Worm (Caenorhabditis elegans) whole organism, L4 larva: ENCODE measurements around the gene nhr-175.
A peak's percentile ranks its signal among the peaks of the same experiment; 100 is the strongest.

ENCODE experiments used
- F10B5.3 ChIP-seq: sonication (generic microtip); optimal IDR thresholded peaks from 2 replicates; lab custom pipeline; 2016; ENCODE audit warnings: mild to moderate bottlenecking, missing genetic modification characterization, missing compliant biosample characterization
- F44E2.7 ChIP-seq: fragments of 200-800 bp; sonication (Bioruptor generic); IDR thresholded peaks from 2 replicates; pipeline ENCODE4 v2.1.2; 2022; ENCODE audit warnings: missing genetic modification characterization, missing compliant biosample characterization
- F49E8.2 ChIP-seq: sonication (generic microtip); optimal IDR thresholded peaks from 2 replicates; lab custom pipeline; 2016; ENCODE audit warnings: missing compliant biosample characterization, mild to moderate bottlenecking, missing genetic modification characterization, borderline replicate concordance
- R02D3.7 ChIP-seq: fragments of 150-350 bp; sonication (generic microtip); optimal IDR thresholded peaks from 3 replicates; lab custom pipeline; 2014; ENCODE audit warnings: missing biosample characterization, missing genetic modification characterization
- Y105C5A.15 ChIP-seq: fragments of 200-800 bp; sonication (Bioruptor generic); IDR thresholded peaks from 2 replicates; pipeline ENCODE4 v1.3.6; 2022; ENCODE audit warnings: missing genetic modification characterization, missing compliant biosample characterization
- Y5F2A.4 ChIP-seq: fragments of 200-800 bp; sonication (Bioruptor generic); optimal IDR thresholded peaks from 2 replicates; lab custom pipeline; 2018; ENCODE audit warnings: mild to moderate bottlenecking, missing genetic modification characterization, missing compliant biosample characterization
- Y75B8A.6 ChIP-seq: fragments of 200-800 bp; sonication (Bioruptor generic); IDR thresholded peaks from 2 replicates; pipeline ENCODE4 v1.3.6; 2022; ENCODE audit warnings: missing genetic modification reagents, missing genetic modification characterization, missing compliant biosample characterization
- ZK546.5 ChIP-seq, 2 experiments: sonication (generic microtip); optimal IDR thresholded peaks; 2 replicates each; lab custom pipeline; 2017; ENCODE audit warnings: missing biosample characterization in 2 of 2, missing genetic modification characterization in 2 of 2
- aly-2 ChIP-seq: sonication (generic microtip); optimal IDR thresholded peaks from 2 replicates; lab custom pipeline; 2018; ENCODE audit warnings: missing biosample characterization, missing genetic modification characterization
- arid-1 ChIP-seq: fragments of 200-800 bp; sonication (Bioruptor generic); conservative IDR thresholded peaks from 2 replicates; pipeline ENCODE4 v1.3.6; 2022; ENCODE audit warnings: missing genetic modification reagents, missing genetic modification characterization, missing compliant biosample characterization
- attf-4 ChIP-seq: sonication (generic microtip); optimal IDR thresholded peaks from 3 replicates; lab custom pipeline; 2017; ENCODE audit warnings: missing biosample characterization, missing genetic modification characterization
- ceh-20 ChIP-seq: fragments of 200-800 bp; sonication (Bioruptor generic); IDR thresholded peaks from 2 replicates; pipeline ENCODE4 v1.3.6; 2022; ENCODE audit warnings: missing genetic modification reagents, missing genetic modification characterization, missing compliant biosample characterization
- ceh-28 ChIP-seq: fragments of 150-350 bp; optimal IDR thresholded peaks from 2 replicates; lab custom pipeline; 2014; ENCODE audit warnings: missing biosample characterization, missing genetic modification reagents, missing genetic modification characterization
- ceh-32 ChIP-seq: sonication (generic microtip); optimal IDR thresholded peaks from 2 replicates; lab custom pipeline; 2016; ENCODE audit warnings: mild to moderate bottlenecking, missing genetic modification characterization, missing compliant biosample characterization; ENCODE audit not compliant: poor library complexity
- ces-1 ChIP-seq: fragments of 150-350 bp; sonication (generic microtip); optimal IDR thresholded peaks from 4 replicates; lab custom pipeline; 2014; ENCODE audit warnings: missing biosample characterization, missing genetic modification reagents, missing genetic modification characterization
- ctbp-1 ChIP-seq: fragments of 200-800 bp; sonication (Bioruptor generic); IDR thresholded peaks from 2 replicates; pipeline ENCODE4 v1.3.6; 2022; ENCODE audit warnings: missing genetic modification reagents, missing genetic modification characterization, missing compliant biosample characterization
- daf-12 ChIP-seq: fragments of 150-350 bp; optimal IDR thresholded peaks from 2 replicates; lab custom pipeline; 2014; ENCODE audit warnings: missing biosample characterization, missing genetic modification reagents, missing genetic modification characterization
- daf-19 ChIP-seq: fragments of 200-800 bp; sonication (Bioruptor generic); conservative IDR thresholded peaks from 2 replicates; pipeline ENCODE4 v1.3.6; 2022; ENCODE audit warnings: missing genetic modification characterization, missing compliant biosample characterization
- daf-8 ChIP-seq: fragments of 200-800 bp; sonication (Bioruptor generic); IDR thresholded peaks from 2 replicates; pipeline ENCODE4 v1.3.6; 2022; ENCODE audit warnings: missing genetic modification characterization, missing compliant biosample characterization
- dmd-6 ChIP-seq: fragments of 200-800 bp; sonication (Bioruptor generic); IDR thresholded peaks from 2 replicates; pipeline ENCODE4 v1.3.6; 2022; ENCODE audit warnings: missing genetic modification reagents, missing genetic modification characterization, missing compliant biosample characterization
- dmd-8 ChIP-seq: fragments of 200-800 bp; sonication (Bioruptor generic); IDR thresholded peaks from 2 replicates; pipeline ENCODE4 v1.3.6; 2022; ENCODE audit warnings: missing genetic modification characterization, missing compliant biosample characterization
- dpl-1 ChIP-seq: fragments of 150-350 bp; optimal IDR thresholded peaks from 2 replicates; lab custom pipeline; 2014; ENCODE audit warnings: missing biosample characterization, missing genetic modification reagents, missing genetic modification characterization
- duxl-1 ChIP-seq: sonication (generic microtip); optimal IDR thresholded peaks from 2 replicates; lab custom pipeline; 2016; ENCODE audit warnings: mild to moderate bottlenecking, missing genetic modification characterization, moderate library complexity, missing compliant biosample characterization; ENCODE audit not compliant: poor library complexity
- egl-27 ChIP-seq: sonication (generic microtip); optimal IDR thresholded peaks from 3 replicates; lab custom pipeline; 2017; ENCODE audit warnings: missing biosample characterization, missing genetic modification reagents, missing genetic modification characterization
- hif-1 ChIP-seq, 2 experiments: sonication (generic microtip); optimal IDR thresholded peaks; 2 replicates each; lab custom pipeline; 2016 to 2017; ENCODE audit warnings: missing compliant biosample characterization in 2 of 2, missing genetic modification characterization in 2 of 2, missing genetic modification reagents in 2 of 2, missing genotype in 2 of 2, mild to moderate bottlenecking in 1 of 2
- hlh-30 ChIP-seq: sonication (generic microtip); optimal IDR thresholded peaks from 2 replicates; lab custom pipeline; 2017; ENCODE audit warnings: antibody characterized with exemption, mild to moderate bottlenecking, missing genetic modification characterization, missing compliant biosample characterization; ENCODE audit not compliant: insufficient read depth
- lim-7 ChIP-seq: fragments of 200-800 bp; sonication (Bioruptor generic); IDR thresholded peaks from 2 replicates; pipeline ENCODE4 v1.3.6; 2022; ENCODE audit warnings: missing genetic modification characterization, missing compliant biosample characterization
- lin-39 ChIP-seq: fragments of 150-350 bp; optimal IDR thresholded peaks from 2 replicates; lab custom pipeline; 2014; ENCODE audit warnings: missing biosample characterization, missing genetic modification reagents, missing genetic modification characterization
- lsy-2 ChIP-seq, 2 experiments: fragments of 150-350 bp in 1 of 2; sonication (generic microtip) in 1 of 2; optimal IDR thresholded peaks; 2 replicates each; lab custom pipeline; 2014 to 2017; ENCODE audit warnings: missing biosample characterization in 2 of 2, missing genetic modification characterization in 2 of 2
- madf-5 ChIP-seq, 2 experiments: fragments of 200-800 bp; sonication (Bioruptor generic); IDR thresholded peaks; 2 replicates each; pipeline ENCODE4 v1.3.6; 2022; ENCODE audit warnings: missing compliant biosample characterization in 2 of 2, missing genetic modification characterization in 2 of 2
- madf-9 ChIP-seq: fragments of 200-800 bp; sonication (Bioruptor generic); conservative IDR thresholded peaks from 2 replicates; pipeline ENCODE4 v1.3.6; 2022; ENCODE audit warnings: missing genetic modification reagents, missing genetic modification characterization, missing compliant biosample characterization
- mdt-29 ChIP-seq: fragments of 200-800 bp; sonication (Bioruptor generic); IDR thresholded peaks from 2 replicates; pipeline ENCODE4 v1.3.6; 2022; ENCODE audit warnings: missing genetic modification reagents, missing genetic modification characterization, missing compliant biosample characterization
- mep-1 ChIP-seq: fragments of 150-350 bp; sonication (generic microtip); optimal IDR thresholded peaks from 3 replicates; lab custom pipeline; 2014; ENCODE audit warnings: missing biosample characterization, missing genetic modification characterization
- nhr-10 ChIP-seq: fragments of 150-350 bp; optimal IDR thresholded peaks from 2 replicates; lab custom pipeline; 2014; ENCODE audit warnings: missing biosample characterization, missing genetic modification characterization
- nhr-237 ChIP-seq: sonication (generic microtip); optimal IDR thresholded peaks from 2 replicates; lab custom pipeline; 2017; ENCODE audit warnings: missing biosample characterization, missing genetic modification characterization
- nhr-28 ChIP-seq: fragments of 150-350 bp; optimal IDR thresholded peaks from 2 replicates; lab custom pipeline; 2014; ENCODE audit warnings: missing biosample characterization, missing genetic modification characterization
- nhr-42 ChIP-seq: fragments of 200-800 bp; sonication (Bioruptor generic); IDR thresholded peaks from 2 replicates; pipeline ENCODE4 v1.3.6; 2022; ENCODE audit warnings: missing genetic modification characterization, missing compliant biosample characterization
- nhr-76 ChIP-seq: fragments of 150-350 bp; optimal IDR thresholded peaks from 2 replicates; lab custom pipeline; 2014; ENCODE audit warnings: missing biosample characterization, missing genetic modification characterization
- nhr-77 ChIP-seq: fragments of 150-350 bp; optimal IDR thresholded peaks from 2 replicates; lab custom pipeline; 2014; ENCODE audit warnings: missing biosample characterization, missing genetic modification characterization
- pha-4 ChIP-seq, 2 experiments: fragments of 150-350 bp in 1 of 2; fragments of 200-800 bp in 1 of 2; sonication (Bioruptor generic) in 1 of 2; IDR thresholded peaks in 1 of 2; optimal IDR thresholded peaks in 1 of 2; 2 replicates each; pipeline versions ENCODE4 v1.3.6 to Lab custom; 2014 to 2022; ENCODE audit warnings: missing genetic modification characterization in 2 of 2, missing genetic modification reagents in 2 of 2, missing biosample characterization in 1 of 2, missing compliant biosample characterization in 1 of 2
- php-3 ChIP-seq: fragments of 200-800 bp; sonication (Bioruptor generic); IDR thresholded peaks from 2 replicates; pipeline ENCODE4 v1.3.6; 2022; ENCODE audit warnings: missing genetic modification reagents, missing genetic modification characterization, missing compliant biosample characterization
- rbr-2 ChIP-seq: sonication (generic microtip); optimal IDR thresholded peaks from 2 replicates; lab custom pipeline; 2016; ENCODE audit warnings: missing genotype, missing genetic modification characterization, missing compliant biosample characterization
- saeg-2 ChIP-seq: fragments of 200-800 bp; sonication (Bioruptor generic); IDR thresholded peaks from 2 replicates; pipeline ENCODE4 v1.3.6; 2022; ENCODE audit warnings: missing genetic modification reagents, missing genetic modification characterization, missing compliant biosample characterization
- skn-1 ChIP-seq: fragments of 150-350 bp; optimal IDR thresholded peaks from 2 replicates; lab custom pipeline; 2014; ENCODE audit warnings: missing biosample characterization, missing genetic modification characterization
- snpc-1.2 ChIP-seq: fragments of 200-800 bp; sonication (Bioruptor generic); IDR thresholded peaks from 2 replicates; pipeline ENCODE4 v1.3.6; 2022; ENCODE audit warnings: missing genetic modification reagents, missing genetic modification characterization, missing compliant biosample characterization
- unc-62 ChIP-seq, 3 experiments: fragments of 150-350 bp in 1 of 3; sonication (generic microtip); optimal IDR thresholded peaks in 2 of 3; peaks in 1 of 3; 1 replicate in 1 of 3; 2 replicates in 2 of 3; lab custom pipeline; 2014 to 2017; ENCODE audit warnings: missing biosample characterization in 3 of 3, missing genetic modification characterization in 3 of 3, missing genetic modification reagents in 3 of 3, missing genotype in 1 of 3
- zfp-2 ChIP-seq: sonication (generic microtip); optimal IDR thresholded peaks from 2 replicates; lab custom pipeline; 2016; ENCODE audit warnings: mild to moderate bottlenecking, missing genetic modification characterization, missing compliant biosample characterization
- zfp-3 ChIP-seq: fragments of 200-800 bp; sonication (Bioruptor generic); conservative IDR thresholded peaks from 2 replicates; pipeline ENCODE4 v1.3.6; 2022; ENCODE audit warnings: missing genetic modification reagents, missing genetic modification characterization, missing compliant biosample characterization
- zip-11 ChIP-seq: fragments of 200-800 bp; sonication (Bioruptor generic); IDR thresholded peaks from 2 replicates; pipeline ENCODE4 v1.3.6; 2022; ENCODE audit warnings: missing genetic modification characterization, missing compliant biosample characterization
- ztf-7 ChIP-seq: fragments of 150-350 bp; optimal IDR thresholded peaks from 2 replicates; lab custom pipeline; 2014; ENCODE audit warnings: missing biosample characterization, missing genetic modification characterization

The nhr-175 gene

DNA sequence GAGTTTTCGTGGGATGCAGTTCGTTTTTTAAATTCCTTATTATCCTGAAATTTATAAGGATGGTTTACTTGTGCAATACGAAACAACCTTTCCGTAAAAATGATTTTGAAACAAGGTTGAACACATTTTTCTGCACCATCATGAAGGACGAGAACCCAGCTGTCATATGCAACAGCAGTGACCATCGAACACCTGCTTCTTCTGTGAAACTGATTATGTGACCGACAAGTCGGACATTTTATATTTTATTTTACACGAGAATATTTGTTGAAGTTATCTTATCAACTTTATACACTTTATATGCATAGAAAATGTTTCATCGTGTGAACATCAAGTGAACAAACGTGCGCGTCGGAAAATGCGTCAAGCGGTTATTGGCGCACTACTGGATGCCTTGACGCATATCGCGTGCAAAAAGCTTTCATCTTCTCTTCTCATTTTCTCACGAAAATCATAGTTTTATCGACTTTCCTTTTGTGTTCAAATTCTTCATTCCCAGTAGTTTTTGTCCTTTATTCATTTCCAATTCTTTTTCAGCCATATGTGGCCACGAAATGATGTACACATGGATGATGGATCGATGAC, 47.6 kb upstream of the nhr-175 start, which contains the start of gene sel-10 (continued):
- TF ChIP-seq dmd-6 (GFP tag; lab: Robert Waterston, UW) (peak; percentile 70), zip-11 (GFP tag; lab: Robert Waterston, UW) (no peak), egl-27 (no peak), F44E2.7 (GFP tag; lab: Robert Waterston, UW) (no peak), Y105C5A.15 (GFP tag; lab: Robert Waterston, UW) (no peak), zfp-2 (tag; lab: Kevin White, UChicago) (no peak), F10B5.3 (tag; lab: Kevin White, UChicago) (peak; percentile 23), attf-4 (tag; lab: Kevin White, UChicago) (no peak), ZK546.5 (tag; optimal IDR thresholded peaks at IDR 0.05; lab: Kevin White, UChicago) (no peak), mep-1 (tag; lab: Kevin White, UChicago) (no peak), ceh-32 (tag; lab: Kevin White, UChicago) (no peak), nhr-42 (GFP tag; lab: Robert Waterston, UW) (no peak), hlh-30 (tag; lab: Kevin White, UChicago) (peak; percentile 66), Y75B8A.6 (GFP tag; lab: Robert Waterston, UW) (no peak), nhr-28 (tag; lab: Kevin White, UChicago) (peak; percentile 52), ceh-28 (tag; lab: Kevin White, UChicago) (no peak), Y5F2A.4 (no peak), daf-19 (no peak), php-3 (GFP tag; lab: Robert Waterston, UW) (peak; percentile 71), nhr-76 (tag; lab: Kevin White, UChicago) (no peak), lsy-2 (tag; optimal IDR thresholded peaks at IDR 0.05; lab: Kevin White, UChicago) (peak in 1 of 2 experiments; percentile 83), hif-1 (tag; optimal IDR thresholded peaks at IDR 0.05; lab: Kevin White, UChicago) (peak in 1 of 2 experiments; percentile 65), nhr-77 (tag; lab: Kevin White, UChicago) (no peak), nhr-10 (tag; lab: Kevin White, UChicago) (no peak), ztf-7 (tag; lab: Kevin White, UChicago) (no peak), ceh-20 (GFP tag; lab: Robert Waterston, UW) (no peak), lin-39 (no peak), daf-8 (no peak), snpc-1.2 (GFP tag; lab: Robert Waterston, UW) (no peak), daf-12 (no peak), pha-4 (GFP tag; IDR thresholded peaks at IDR 0.05; lab: Robert Waterston, UW) (peak; percentile 30; the same call in 1 of the 2 replicates), pha-4 (tag; optimal IDR thresholded peaks at IDR 0.05; lab: Kevin White, UChicago) (peak; percentile 47), rbr-2 (tag; lab: Kevin White, UChicago) (peak; percentile 74), aly-2 (tag; lab: Kevin White, UChicago) (no peak), dpl-1 (peak; percentile 76), skn-1 (tag; lab: Kevin White, UChicago) (no peak), lim-7 (GFP tag; lab: Robert Waterston, UW) (no peak), zfp-3 (no peak), ces-1 (GFP tag; lab: Kevin White, UChicago) (no peak), duxl-1 (tag; lab: Kevin White, UChicago) (peak; percentile 66), nhr-237 (tag; lab: Kevin White, UChicago) (no peak), R02D3.7 (tag; lab: Kevin White, UChicago) (no peak), ctbp-1 (GFP tag; lab: Robert Waterston, UW) (no peak), madf-5 (GFP tag; IDR thresholded peaks at IDR 0.05; lab: Robert Waterston, UW) (no peak), F49E8.2 (tag; lab: Kevin White, UChicago) (no peak), madf-9 (GFP tag; lab: Robert Waterston, UW) (no peak), saeg-2 (GFP tag; lab: Robert Waterston, UW) (no peak), arid-1 (GFP tag; lab: Robert Waterston, UW) (0 out of 2 replicates have a peak, but pooled peaks have one; percentile 33), mdt-29 (GFP tag; lab: Robert Waterston, UW) (no peak), unc-62 (GFP tag; optimal IDR thresholded peaks at IDR 0.05 in 1 of 2; lab: Kevin White, UChicago) (peak in 1 of 2 experiments; percentile 59), unc-62 (tag; optimal IDR thresholded peaks at IDR 0.05; lab: Kevin White, UChicago) (no peak), dmd-8 (no peak)
